Fruit fly (Drosophila melanogaster) ovary, adult (tissue): Measurements from ENCODE around the gene stas.

Experiments
- CG17801 ChIP-seq: fragments of 200-800 bp; optimal IDR thresholded peaks from 2 replicates; lab custom pipeline; 2019; ENCODE audit warnings: missing biosample characterization, mild to moderate bottlenecking, missing genetic modification characterization, moderate library complexity; ENCODE audit not compliant: partially characterized antibody

Gene stas

dm6 chrX:17627090-17627992 is at the start of gene stas:
TSS of gene stas (minus strand) at chrX:17627895.
- peak; percentile 56 for TF ChIP-seq CG17801 (GFP tag; lab: Kevin White, UChicago)

dm6 chrX:17671788-17672187 is 44.1 kb upstream of the stas start, which contains the start of gene CG12990:
TSS of gene CG12990 (minus strand) at chrX:17671888.
- no peak for TF ChIP-seq CG17801 (GFP tag; lab: Kevin White, UChicago)

- TF ChIP-seq CG17801 (GFP tag; lab: Kevin White, UChicago) = no peak
Measured at dm6 chrX:17659119-17659452, 31.4 kb upstream of the stas start.

- TF ChIP-seq CG17801 (GFP tag; lab: Kevin White, UChicago) = peak; percentile 12
Measured at dm6 chrX:17658207-17659118, 30.8 kb upstream of the stas start.

- no peak for TF ChIP-seq CG17801 (GFP tag; lab: Kevin White, UChicago)
Measured at dm6 chrX:17657716-17658115, 30.0 kb upstream of the stas start.

- peak; percentile 19 for TF ChIP-seq CG17801 (GFP tag; lab: Kevin White, UChicago)
Measured at dm6 chrX:17657050-17657696, 29.5 kb upstream of the stas start, which contains the start of gene beta-Spec. TSS of gene beta-Spec (plus strand) at chrX:17657372.

dm6 chrX:17656501-17656900 is 28.8 kb upstream of the stas start, which contains the start of gene IntS2:
TSS of gene IntS2 (minus strand) at chrX:17656818.
- TF ChIP-seq CG17801 (GFP tag; lab: Kevin White, UChicago) = no peak

- TF ChIP-seq CG17801 (GFP tag; lab: Kevin White, UChicago) = peak; percentile 62
Measured at dm6 chrX:17651998-17652738, 24.5 kb upstream of the stas start, which contains the start of gene RhoGAPp190. TSS of gene RhoGAPp190 (minus strand) at chrX:17652562.

dm6 chrX:17651216-17651997 is 23.7 kb upstream of the stas start:
- no peak for TF ChIP-seq CG17801 (GFP tag; lab: Kevin White, UChicago)

- TF ChIP-seq CG17801 (GFP tag; lab: Kevin White, UChicago) = no peak
Measured at dm6 chrX:17640837-17641236, 13.1 kb upstream of the stas start.

dm6 chrX:17636001-17636400 is 8.3 kb upstream of the stas start, which contains the start of the genes CG8289 and CG5800:
TSS of gene CG8289 (minus strand) at chrX:17636044.
TSS of gene CG5800 (plus strand) at chrX:17636281.
- peak; percentile 66 for TF ChIP-seq CG17801 (GFP tag; lab: Kevin White, UChicago)

- TF ChIP-seq CG17801 (GFP tag; lab: Kevin White, UChicago) = peak; percentile 87
Measured at dm6 chrX:17631996-17632612, 4.4 kb upstream of the stas start, which contains the start of the genes corolla and ND-24. TSS of gene corolla (minus strand) at chrX:17632047. TSS of gene ND-24 (plus strand) at chrX:17632089.
